Worm (Caenorhabditis elegans): ENCODE measurements around the gene acr-24.

Gene acr-24

DNA sequence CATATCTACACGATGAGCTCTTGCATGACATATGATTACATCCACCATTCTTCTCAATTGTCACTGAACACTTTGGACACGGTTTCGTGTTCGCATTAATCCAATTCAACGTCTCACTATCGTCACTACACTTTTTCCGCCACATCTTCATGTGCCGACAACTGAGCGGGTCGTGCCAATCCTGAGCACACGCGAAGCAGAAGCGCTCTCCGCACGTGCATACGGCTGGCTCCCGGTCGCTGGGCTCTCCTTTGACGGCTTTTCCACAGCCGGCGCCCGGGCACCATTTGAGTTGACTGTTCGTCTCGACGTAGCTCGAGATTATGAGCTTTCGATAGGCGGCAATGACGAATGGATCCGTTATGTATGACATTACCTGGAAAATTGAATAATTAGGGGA lies 28.4 kb downstream of the acr-24 start:
- no peak for TF ChIP-seq T26A8.4 (GFP tag; IDR thresholded peaks at IDR 0.05)
- peak; percentile 77 for TF ChIP-seq set-16 (GFP tag; IDR thresholded peaks at IDR 0.05)
- 0 out of 2 replicates have a peak, but pooled peaks have one; percentile 26 for TF ChIP-seq F26F4.8 (GFP tag; conservative IDR thresholded peaks at IDR 0.05)
- no peak for TF ChIP-seq dpl-1 (GFP tag; optimal IDR thresholded peaks at IDR 0.05)
- no peak for TF ChIP-seq unc-39 (tag; optimal IDR thresholded peaks at IDR 0.05)
- no peak for TF ChIP-seq mdl-1 (tag; optimal IDR thresholded peaks at IDR 0.05)
- no peak for TF ChIP-seq daf-12 (tag; optimal IDR thresholded peaks at IDR 0.05)
- TF ChIP-seq snpc-1.2 (GFP tag; IDR thresholded peaks at IDR 0.05), result no peak
- no peak for TF ChIP-seq ama-1 (optimal IDR thresholded peaks at IDR 0.05)
- no peak for TF ChIP-seq daf-19 (GFP tag; conservative IDR thresholded peaks at IDR 0.05)
- no peak for TF ChIP-seq jun-1 (tag; optimal IDR thresholded peaks at IDR 0.05)
- peak; percentile 30; the same call in 1 of the 2 replicates for TF ChIP-seq Y48G9A.11 (GFP tag; IDR thresholded peaks at IDR 0.05)

DNA sequence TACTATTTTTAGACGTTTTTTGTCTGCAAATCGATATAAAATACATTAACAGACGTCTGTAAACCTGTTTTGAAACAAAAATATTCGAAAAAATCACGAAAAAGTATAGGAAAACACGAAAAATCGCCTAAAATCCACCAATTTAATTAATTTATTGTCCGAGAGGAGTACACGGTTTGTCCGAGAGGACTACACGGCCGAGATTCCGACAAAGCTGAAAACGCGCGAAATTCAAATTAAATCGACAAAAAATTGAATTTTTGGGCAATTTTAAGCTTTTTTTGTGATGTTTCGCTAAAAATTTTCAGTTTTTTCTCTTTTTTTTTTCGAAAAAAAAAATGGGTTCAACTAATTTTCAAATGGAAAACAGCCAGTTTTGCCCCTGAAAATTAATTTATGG lies 29.1 kb downstream of the acr-24 start:
- peak in 1 of 2 experiments; percentile 23 for TF ChIP-seq daf-16 (GFP tag; optimal IDR thresholded peaks at IDR 0.05)
- TF ChIP-seq daf-16 (tag; optimal IDR thresholded peaks at IDR 0.05), result no peak
- no peak for TF ChIP-seq ctbp-1 (GFP tag; IDR thresholded peaks at IDR 0.05)
- TF ChIP-seq Y75B8A.6 (GFP tag; IDR thresholded peaks at IDR 0.05), result no peak
- TF ChIP-seq hlh-11 (tag; optimal IDR thresholded peaks at IDR 0.05), result peak; percentile 26
- no peak for TF ChIP-seq Y5F2A.4 (GFP tag; optimal IDR thresholded peaks at IDR 0.05)
- no peak for TF ChIP-seq zag-1 (tag; optimal IDR thresholded peaks at IDR 0.05)
- peak; percentile 40 for TF ChIP-seq F37D6.2 (tag; optimal IDR thresholded peaks at IDR 0.05)
- peak; percentile 92 for TF ChIP-seq dpl-1 (GFP tag; optimal IDR thresholded peaks at IDR 0.05)
- 0 out of 4 replicates have a peak, but pooled peaks have one; percentile 36 to 53 for TF ChIP-seq madf-5 (GFP tag; IDR thresholded peaks at IDR 0.05)
- TF ChIP-seq mdl-1 (tag; optimal IDR thresholded peaks at IDR 0.05), result no peak
- TF ChIP-seq nhr-10 (tag; optimal IDR thresholded peaks at IDR 0.05), result no peak
- no peak for TF ChIP-seq D1046.2 (GFP tag; IDR thresholded peaks at IDR 0.05)
- TF ChIP-seq nhr-48 (tag; optimal IDR thresholded peaks at IDR 0.05), result no peak
- no peak for TF ChIP-seq lin-29 (GFP tag; IDR thresholded peaks at IDR 0.05)
- TF ChIP-seq egl-27 (tag; optimal IDR thresholded peaks at IDR 0.05), result no peak
- TF ChIP-seq lin-15B (tag; optimal IDR thresholded peaks at IDR 0.05), result no peak
- TF ChIP-seq zfp-2 (tag; optimal IDR thresholded peaks at IDR 0.05), result no peak
- no peak for TF ChIP-seq T26A8.4 (GFP tag; IDR thresholded peaks at IDR 0.05)
- no peak for TF ChIP-seq mxl-2 (GFP tag; conservative IDR thresholded peaks at IDR 0.05)
- TF ChIP-seq ama-1 (optimal IDR thresholded peaks at IDR 0.05), result no peak
- no peak for TF ChIP-seq lin-39 (tag; optimal IDR thresholded peaks at IDR 0.05)
- TF ChIP-seq tra-1 (GFP tag; IDR thresholded peaks at IDR 0.05), result 0 out of 2 replicates have a peak, but pooled peaks have one; percentile 50
- TF ChIP-seq aha-1 (tag), result peak; percentile 23
- no peak for TF ChIP-seq nhr-237 (tag; optimal IDR thresholded peaks at IDR 0.05)
- TF ChIP-seq ceh-28 (tag; optimal IDR thresholded peaks at IDR 0.05), result no peak
- no peak for TF ChIP-seq hlh-30 (tag; optimal IDR thresholded peaks at IDR 0.05; ENCODE audit: insufficient read depth)
- peak; percentile 27 for TF ChIP-seq nhr-6 (tag; optimal IDR thresholded peaks at IDR 0.05)
- no peak for TF ChIP-seq tag-97 (GFP tag; IDR thresholded peaks at IDR 0.05)
- TF ChIP-seq zfp-3 (GFP tag; conservative IDR thresholded peaks at IDR 0.05), result 0 out of 2 replicates have a peak, but pooled peaks have one; percentile 68
- TF ChIP-seq dve-1 (tag; optimal IDR thresholded peaks at IDR 0.05; ENCODE audit: insufficient read depth), result peak; percentile 65
- TF ChIP-seq lim-7 (GFP tag; IDR thresholded peaks at IDR 0.05), result no peak
- no peak for TF ChIP-seq ceh-62 (tag; optimal IDR thresholded peaks at IDR 0.05)
- no peak for TF ChIP-seq F44E2.7 (GFP tag; IDR thresholded peaks at IDR 0.05)
- no peak for TF ChIP-seq nhr-28 (tag; optimal IDR thresholded peaks at IDR 0.05)
- TF ChIP-seq jun-1 (tag; optimal IDR thresholded peaks at IDR 0.05), result no peak
- no peak for TF ChIP-seq zip-11 (GFP tag; IDR thresholded peaks at IDR 0.05)
- no peak for TF ChIP-seq F10B5.3 (tag; optimal IDR thresholded peaks at IDR 0.05)
- no peak for TF ChIP-seq spr-3 (GFP tag; optimal IDR thresholded peaks at IDR 0.05)
- peak; percentile 97 for TF ChIP-seq snpc-1.2 (GFP tag; IDR thresholded peaks at IDR 0.05)
- TF ChIP-seq gei-8 (GFP tag; optimal IDR thresholded peaks at IDR 0.05), result peak; percentile 5
- TF ChIP-seq mes-2 (tag; optimal IDR thresholded peaks at IDR 0.05; ENCODE audit: poor library complexity, severe bottlenecking), result peak; percentile 97
- no peak for TF ChIP-seq nhr-25 (tag; optimal IDR thresholded peaks at IDR 0.05; ENCODE audit: borderline replicate concordance, insufficient read depth)
- peak; percentile 59; the same call in 1 of the 2 replicates for TF ChIP-seq ceh-20 (GFP tag; IDR thresholded peaks at IDR 0.05)

All from whole organism, L4 larva.